Fruit fly (Drosophila melanogaster) whole organism, embryonic: ENCODE results near the gene CG7484.

ENCODE experiments used
- Antp ChIP-seq: fragments of 200-800 bp; sonication (Bioruptor generic); optimal IDR thresholded peaks from 3 replicates; lab custom pipeline; 2016; ENCODE audit warnings: missing biosample characterization, missing genetic modification characterization
- CG10366 ChIP-seq: fragments of 200-800 bp; sonication (Bioruptor generic); IDR thresholded peaks from 2 replicates; pipeline ENCODE4 v1.3.6; 2022; ENCODE audit warnings: missing biosample characterization, missing genetic modification characterization
- CG11398 ChIP-seq: fragments of 200-800 bp; sonication (Bioruptor generic); optimal IDR thresholded peaks from 2 replicates; lab custom pipeline; 2016; ENCODE audit warnings: missing biosample characterization, missing genetic modification characterization
- CG11560 ChIP-seq: fragments of 200-800 bp; sonication (Bioruptor generic); IDR thresholded peaks from 3 replicates; pipeline ENCODE4 v1.3.6; 2022; ENCODE audit warnings: missing biosample characterization, missing genetic modification characterization
- CG14860 ChIP-seq: fragments of 200-800 bp; sonication (Bioruptor generic); IDR thresholded peaks from 3 replicates; pipeline ENCODE4 v1.3.6; 2022; ENCODE audit warnings: missing biosample characterization, missing genetic modification characterization; ENCODE audit not compliant: partially characterized antibody
- CG15011 ChIP-seq: fragments of 200-800 bp; sonication (Bioruptor generic); optimal IDR thresholded peaks from 3 replicates; lab custom pipeline; 2018; ENCODE audit warnings: missing biosample characterization, mild to moderate bottlenecking, missing genetic modification characterization
- CG1647 ChIP-seq: fragments of 200-800 bp; sonication (Bioruptor generic); optimal IDR thresholded peaks from 3 replicates; lab custom pipeline; 2016; ENCODE audit warnings: missing biosample characterization, missing genetic modification characterization
- CG16815 ChIP-seq: fragments of 200-800 bp; sonication (Bioruptor generic); optimal IDR thresholded peaks from 3 replicates; lab custom pipeline; 2017; ENCODE audit warnings: missing biosample characterization, mild to moderate bottlenecking, missing genetic modification characterization
- CG17568 ChIP-seq: fragments of 200-800 bp; sonication (Bioruptor generic); optimal IDR thresholded peaks from 2 replicates; lab custom pipeline; 2018; ENCODE audit warnings: missing biosample characterization, mild to moderate bottlenecking, missing genetic modification characterization, moderate library complexity
- CG2202 ChIP-seq: fragments of 200-800 bp; sonication (Bioruptor generic); optimal IDR thresholded peaks from 2 replicates; lab custom pipeline; 2018; ENCODE audit warnings: missing biosample characterization, mild to moderate bottlenecking, missing genetic modification characterization
- CG2678 ChIP-seq: fragments of 200-800 bp; sonication (Bioruptor generic); optimal IDR thresholded peaks from 3 replicates; lab custom pipeline; 2019; ENCODE audit warnings: missing biosample characterization, mild to moderate bottlenecking, missing genetic modification characterization, moderate library complexity
- CG30403 ChIP-seq: fragments of 200-800 bp; sonication (Bioruptor generic); optimal IDR thresholded peaks from 3 replicates; lab custom pipeline; 2016; ENCODE audit warnings: missing biosample characterization, missing genetic modification characterization
- CG4854 ChIP-seq: fragments of 200-800 bp; sonication (Bioruptor generic); optimal IDR thresholded peaks from 2 replicates; lab custom pipeline; 2016; ENCODE audit warnings: missing biosample characterization, missing genetic modification characterization, inconsistent platforms
- CG6272 ChIP-seq: fragments of 200-800 bp; sonication (Bioruptor generic); IDR thresholded peaks from 2 replicates; pipeline ENCODE4 v1.3.6; 2022; ENCODE audit warnings: missing biosample characterization, missing genetic modification characterization
- CG6791 ChIP-seq: fragments of 200-800 bp; sonication (Bioruptor generic); IDR thresholded peaks from 3 replicates; pipeline ENCODE4 v1.3.6; 2022; ENCODE audit warnings: missing biosample characterization, missing genetic modification characterization; ENCODE audit not compliant: partially characterized antibody
- CG7556 ChIP-seq: fragments of 200-800 bp; sonication (Bioruptor generic); optimal IDR thresholded peaks from 2 replicates; lab custom pipeline; 2017; ENCODE audit warnings: missing biosample characterization, mild to moderate bottlenecking, missing genetic modification characterization
- CG8924 ChIP-seq: fragments of 200-800 bp; optimal IDR thresholded peaks from 3 replicates; lab custom pipeline; 2019; ENCODE audit warnings: missing biosample characterization, mild to moderate bottlenecking, missing genetic modification characterization, moderate library complexity
- CG9609 ChIP-seq: fragments of 200-800 bp; sonication (Bioruptor generic); optimal IDR thresholded peaks from 3 replicates; lab custom pipeline; 2016; ENCODE audit warnings: missing biosample characterization, missing genetic modification characterization
- CG9817 ChIP-seq: fragments of 200-800 bp; sonication (Bioruptor generic); optimal IDR thresholded peaks from 2 replicates; lab custom pipeline; 2018; ENCODE audit warnings: missing biosample characterization, mild to moderate bottlenecking, missing genetic modification characterization, moderate library complexity
- Camta ChIP-seq: fragments of 200-800 bp; sonication (Bioruptor generic); optimal IDR thresholded peaks from 2 replicates; lab custom pipeline; 2016; ENCODE audit warnings: missing biosample characterization, missing genetic modification characterization
- Dp ChIP-seq: fragments of 200-800 bp; sonication (Bioruptor generic); optimal IDR thresholded peaks from 2 replicates; lab custom pipeline; 2018; ENCODE audit warnings: missing biosample characterization, mild to moderate bottlenecking, missing genetic modification characterization, moderate library complexity
- Gsc ChIP-seq: fragments of 200-800 bp; sonication (Bioruptor generic); IDR thresholded peaks from 2 replicates; pipeline ENCODE4 v1.3.6; 2022; ENCODE audit warnings: missing biosample characterization, missing genetic modification characterization
- HHEX ChIP-seq: fragments of 200-800 bp; sonication (Bioruptor generic); optimal IDR thresholded peaks from 3 replicates; lab custom pipeline; 2017; ENCODE audit warnings: missing biosample characterization, mild to moderate bottlenecking, missing genetic modification characterization, missing genetic modification reagents
- HLH54F ChIP-seq: fragments of 200-800 bp; sonication (Bioruptor generic); optimal IDR thresholded peaks from 3 replicates; lab custom pipeline; 2016; ENCODE audit warnings: missing biosample characterization, missing genetic modification characterization
- Hmr ChIP-seq: fragments of 200-800 bp; sonication (Bioruptor generic); optimal IDR thresholded peaks from 3 replicates; lab custom pipeline; 2017; ENCODE audit warnings: mild to moderate bottlenecking, missing biosample characterization, missing genetic modification reagents, missing genetic modification characterization
- Lhr ChIP-seq: fragments of 200-800 bp; sonication (Bioruptor generic); optimal IDR thresholded peaks from 3 replicates; lab custom pipeline; 2017; ENCODE audit warnings: mild to moderate bottlenecking, missing biosample characterization, missing genetic modification reagents, missing genetic modification characterization
- Nf-YA ChIP-seq: fragments of 200-800 bp; sonication (Bioruptor generic); IDR thresholded peaks from 2 replicates; pipeline ENCODE4 v1.3.6; 2022; ENCODE audit warnings: missing biosample characterization, missing genetic modification characterization
- Optix ChIP-seq: fragments of 200-800 bp; sonication (Bioruptor generic); IDR thresholded peaks from 3 replicates; pipeline ENCODE4 v1.3.6; 2022; ENCODE audit warnings: missing biosample characterization, missing genetic modification characterization
- PHDP ChIP-seq: fragments of 200-800 bp; sonication (Bioruptor generic); optimal IDR thresholded peaks from 3 replicates; lab custom pipeline; 2018; ENCODE audit warnings: missing biosample characterization, mild to moderate bottlenecking, missing genetic modification characterization, moderate library complexity
- Sin3A ChIP-seq: fragments of >200 bp; optimal IDR thresholded peaks from 2 replicates; lab custom pipeline; 2018
- Spps ChIP-seq: fragments of 200-800 bp; sonication (Bioruptor generic); optimal IDR thresholded peaks from 2 replicates; lab custom pipeline; 2018; ENCODE audit warnings: missing biosample characterization, mild to moderate bottlenecking, missing genetic modification characterization
- Trl ChIP-seq, 3 experiments: fragments of >200 bp in 2 of 3; fragments of 200-800 bp in 1 of 3; sonication (Bioruptor generic) in 1 of 3; optimal IDR thresholded peaks; 2 replicates in 1 of 3; 3 replicates in 2 of 3; lab custom pipeline; 2016 to 2017; ENCODE audit warnings: missing biosample characterization in 1 of 3, missing genetic modification characterization in 1 of 3
- Xrp1 ChIP-seq: fragments of 200-800 bp; sonication (Bioruptor generic); IDR thresholded peaks from 2 replicates; pipeline ENCODE4 v1.3.6; 2022; ENCODE audit warnings: missing biosample characterization, missing genetic modification characterization
- bsh ChIP-seq, 2 experiments: fragments of 200-800 bp; sonication (Bioruptor generic); optimal IDR thresholded peaks; 2 replicates each; lab custom pipeline; 2017 to 2018; ENCODE audit warnings: mild to moderate bottlenecking in 2 of 2, missing biosample characterization in 2 of 2, missing genetic modification characterization in 2 of 2, moderate library complexity in 1 of 2
- btn ChIP-seq: fragments of 200-800 bp; sonication (Bioruptor generic); optimal IDR thresholded peaks from 2 replicates; lab custom pipeline; 2016; ENCODE audit warnings: missing biosample characterization, missing genetic modification characterization
- chinmo ChIP-seq: fragments of 200-800 bp; sonication (Bioruptor generic); IDR thresholded peaks from 4 replicates; pipeline ENCODE4 v1.3.6; 2022; ENCODE audit warnings: missing biosample characterization, missing genetic modification characterization; ENCODE audit not compliant: partially characterized antibody
- dimm ChIP-seq: fragments of 200-800 bp; sonication (Bioruptor generic); IDR thresholded peaks from 2 replicates; pipeline ENCODE4 v1.3.6; 2022; ENCODE audit warnings: missing biosample characterization, missing genetic modification characterization
- dmrt99B ChIP-seq: fragments of 200-800 bp; sonication (Bioruptor generic); optimal IDR thresholded peaks from 2 replicates; lab custom pipeline; 2018; ENCODE audit warnings: missing biosample characterization, mild to moderate bottlenecking, missing genetic modification characterization, moderate library complexity
- ems ChIP-seq: fragments of 200-800 bp; sonication (Bioruptor generic); optimal IDR thresholded peaks from 3 replicates; lab custom pipeline; 2016; ENCODE audit warnings: missing biosample characterization, missing genetic modification characterization
- fd64A ChIP-seq: fragments of 200-800 bp; sonication (Bioruptor generic); optimal IDR thresholded peaks from 3 replicates; lab custom pipeline; 2018; ENCODE audit warnings: missing biosample characterization, mild to moderate bottlenecking, missing genetic modification characterization
- gce ChIP-seq: fragments of 200-800 bp; sonication (Bioruptor generic); IDR thresholded peaks from 3 replicates; pipeline ENCODE4 v1.3.6; 2022; ENCODE audit warnings: missing biosample characterization, missing genetic modification characterization
- grn ChIP-seq: fragments of 200-800 bp; sonication (Bioruptor generic); optimal IDR thresholded peaks from 3 replicates; lab custom pipeline; 2017; ENCODE audit warnings: missing biosample characterization, missing genetic modification characterization
- hb ChIP-seq: fragments of 200-800 bp; sonication (Bioruptor generic); IDR thresholded peaks from 3 replicates; pipeline ENCODE4 v1.3.6; 2022; ENCODE audit warnings: missing biosample characterization, missing genetic modification characterization; ENCODE audit not compliant: partially characterized antibody
- hbn ChIP-seq: fragments of 200-800 bp; sonication (Bioruptor generic); IDR thresholded peaks from 2 replicates; pipeline ENCODE4 v1.3.6; 2022; ENCODE audit warnings: missing biosample characterization, missing genetic modification characterization; ENCODE audit not compliant: partially characterized antibody
- pb ChIP-seq: fragments of 200-800 bp; sonication (Bioruptor generic); optimal IDR thresholded peaks from 3 replicates; lab custom pipeline; 2016; ENCODE audit warnings: missing biosample characterization, missing genetic modification characterization
- ranshi ChIP-seq: fragments of 200-800 bp; sonication (Bioruptor generic); IDR thresholded peaks from 2 replicates; pipeline ENCODE4 v1.3.6; 2022; ENCODE audit warnings: missing biosample characterization, missing genetic modification characterization
- sisA ChIP-seq: fragments of 200-800 bp; sonication (Bioruptor generic); IDR thresholded peaks from 2 replicates; pipeline ENCODE4 v1.3.6; 2022; ENCODE audit warnings: missing biosample characterization, missing genetic modification characterization
- stc ChIP-seq: fragments of 200-800 bp; sonication (Bioruptor generic); IDR thresholded peaks from 2 replicates; pipeline ENCODE4 v1.3.6; 2022; ENCODE audit warnings: missing biosample characterization, missing genetic modification characterization
- tna ChIP-seq: fragments of 200-800 bp; sonication (Bioruptor generic); IDR thresholded peaks from 2 replicates; pipeline ENCODE4 v1.3.6; 2022; ENCODE audit warnings: missing biosample characterization, missing genetic modification characterization; ENCODE audit not compliant: partially characterized antibody
- toy ChIP-seq: fragments of 200-800 bp; sonication (Bioruptor generic); IDR thresholded peaks from 2 replicates; pipeline ENCODE4 v1.3.6; 2022; ENCODE audit warnings: missing biosample characterization, missing genetic modification characterization

The CG7484 gene

dm6 chr3L:17657728-17658379 lies 3.4 kb downstream of the CG7484 start (continued):
- TF ChIP-seq gce (GFP tag; lab: Robert Waterston, UW) (no peak), Optix (GFP tag; lab: Robert Waterston, UW) (no peak), hbn (no peak), stc (GFP tag; lab: Robert Waterston, UW) (peak; percentile 43; the same call in 1 of the 2 replicates), dimm (GFP tag; lab: Robert Waterston, UW) (no peak), CG17568 (GFP tag; lab: Kevin White, UChicago) (peak; percentile 44), Antp (GFP tag; lab: Kevin White, UChicago) (peak; percentile 4), CG15011 (GFP tag; lab: Kevin White, UChicago) (no peak), dmrt99B (tag; lab: Kevin White, UChicago) (peak; percentile 54), Spps (tag; lab: Kevin White, UChicago) (peak; percentile 15), CG2202 (tag; lab: Kevin White, UChicago) (peak; percentile 22), Hmr (GFP tag; lab: Kevin White, UChicago) (peak; percentile 43), ranshi (GFP tag; lab: Robert Waterston, UW) (no peak), CG11560 (tag; lab: Robert Waterston, UW) (no peak), CG9817 (tag; lab: Kevin White, UChicago) (no peak), CG14860 (GFP tag; lab: Robert Waterston, UW) (no peak), CG10366 (GFP tag; lab: Robert Waterston, UW) (no peak), Xrp1 (GFP tag; lab: Robert Waterston, UW) (0 out of 2 replicates have a peak, but pooled peaks have one; percentile 40), grn (GFP tag; lab: Kevin White, UChicago) (no peak), Gsc (GFP tag; lab: Robert Waterston, UW) (no peak), PHDP (tag; lab: Kevin White, UChicago) (peak; percentile 59), CG30403 (GFP tag; lab: Kevin White, UChicago) (peak; percentile 3), Sin3A (lab: Kevin White, UChicago) (no peak), CG8924 (tag; lab: Kevin White, UChicago) (peak; percentile 46), fd64A (GFP tag; lab: Kevin White, UChicago) (no peak), CG11398 (GFP tag; lab: Kevin White, UChicago) (no peak), CG1647 (peak; percentile 5), Trl (optimal IDR thresholded peaks at IDR 0.05; lab: Kevin White, UChicago) (no peak), Trl (GFP tag; optimal IDR thresholded peaks at IDR 0.05; lab: Kevin White, UChicago) (no peak), sisA (GFP tag; lab: Robert Waterston, UW) (no peak), CG2678 (tag; lab: Kevin White, UChicago) (peak; percentile 62), Nf-YA (GFP tag; lab: Robert Waterston, UW) (no peak), HLH54F (GFP tag; lab: Kevin White, UChicago) (peak; percentile 9), pb (GFP tag; lab: Kevin White, UChicago) (no peak), Dp (GFP tag; lab: Kevin White, UChicago) (no peak), btn (no peak), bsh (GFP tag; optimal IDR thresholded peaks at IDR 0.05; lab: Kevin White, UChicago) (peak; percentile 61 to 64), CG6272 (no peak), ems (GFP tag; lab: Kevin White, UChicago) (peak; percentile 27), tna (GFP tag; lab: Robert Waterston, UW) (no peak), CG16815 (GFP tag; lab: Kevin White, UChicago) (no peak), CG4854 (peak; percentile 34), CG9609 (GFP tag; lab: Kevin White, UChicago) (no peak), CG6791 (GFP tag; lab: Robert Waterston, UW) (no peak), chinmo (GFP tag; lab: Robert Waterston, UW) (no peak), CG7556 (no peak), hb (GFP tag; lab: Robert Waterston, UW) (no peak), Camta (GFP tag; lab: Kevin White, UChicago) (peak; percentile 32), Lhr (GFP tag; lab: Kevin White, UChicago) (no peak), toy (no peak), HHEX (GFP tag; lab: Kevin White, UChicago) (peak; percentile 23)
